Worm (Caenorhabditis elegans) whole organism, L2 larva: ENCODE results near the gene cul-5.

ENCODE experiments used
- blmp-1 ChIP-seq: sonication (generic microtip); optimal IDR thresholded peaks from 2 replicates; lab custom pipeline; 2017; ENCODE audit warnings: missing genetic modification characterization, mild to moderate bottlenecking, missing compliant biosample characterization, antibody characterized with exemption, moderate library complexity; ENCODE audit not compliant: insufficient read depth
- lin-13 ChIP-seq: fragments of 150-350 bp; optimal IDR thresholded peaks from 2 replicates; lab custom pipeline; 2014; ENCODE audit warnings: missing biosample characterization, missing genetic modification reagents, missing genetic modification characterization
- lin-39 ChIP-seq: fragments of 150-350 bp; optimal IDR thresholded peaks from 2 replicates; lab custom pipeline; 2014; ENCODE audit warnings: missing biosample characterization, missing genetic modification reagents, missing genetic modification characterization
- mdl-1 ChIP-seq, 2 experiments: fragments of 150-350 bp in 1 of 2; sonication (generic microtip) in 1 of 2; optimal IDR thresholded peaks; 2 replicates each; lab custom pipeline; 2017; ENCODE audit warnings: missing biosample characterization in 2 of 2, missing genetic modification characterization in 2 of 2
- nhr-12 ChIP-seq: fragments of 150-350 bp; optimal IDR thresholded peaks from 2 replicates; lab custom pipeline; 2014; ENCODE audit warnings: missing biosample characterization, missing genetic modification characterization
- nhr-77 ChIP-seq: fragments of 150-350 bp; optimal IDR thresholded peaks from 2 replicates; lab custom pipeline; 2014; ENCODE audit warnings: missing biosample characterization, missing genetic modification characterization
- peb-1 ChIP-seq: fragments of 150-350 bp; optimal IDR thresholded peaks from 2 replicates; lab custom pipeline; 2014; ENCODE audit warnings: missing biosample characterization, missing genetic modification characterization
- unc-39 ChIP-seq: fragments of 150-350 bp; optimal IDR thresholded peaks from 2 replicates; lab custom pipeline; 2014; ENCODE audit warnings: missing biosample characterization, missing genetic modification characterization
- ztf-11 ChIP-seq: sonication (generic microtip); optimal IDR thresholded peaks from 2 replicates; lab custom pipeline; 2017; ENCODE audit warnings: missing biosample characterization, missing genetic modification characterization

ce11 chrV:10227333-10227732 is 48.0 kb downstream of the cul-5 start, which contains the start of gene ttr-19:
- no peak for TF ChIP-seq blmp-1
- no peak for TF ChIP-seq lin-13
- TF ChIP-seq unc-39 (tag; lab: Kevin White, UChicago), result no peak
- no peak for TF ChIP-seq lin-39
- TF ChIP-seq peb-1 (tag; lab: Kevin White, UChicago), result no peak
- no peak for TF ChIP-seq nhr-12
- TF ChIP-seq mdl-1 (tag; optimal IDR thresholded peaks at IDR 0.05; lab: Kevin White, UChicago), result no peak
- TF ChIP-seq ztf-11 (tag; lab: Kevin White, UChicago), result no peak
- no peak for TF ChIP-seq nhr-77 (tag; lab: Kevin White, UChicago)
